Worm (Caenorhabditis elegans) whole organism, L4 larva: ENCODE data around the gene T25B9.4.

Source experiments
- ama-1 ChIP-seq: fragments of 150-350 bp; optimal IDR thresholded peaks from 2 replicates; lab custom pipeline; 2014; ENCODE audit warnings: inconsistent platforms, mixed read lengths
- daf-16 ChIP-seq, 3 experiments: sonication (generic microtip); optimal IDR thresholded peaks; 2 replicates each; lab custom pipeline; 2016 to 2017; ENCODE audit warnings: missing genetic modification characterization in 3 of 3, missing genetic modification reagents in 3 of 3, mild to moderate bottlenecking in 2 of 3, missing compliant biosample characterization in 2 of 3, missing biosample characterization in 1 of 3, moderate library complexity in 1 of 3
- gei-8 ChIP-seq: fragments of 200-800 bp; sonication (Bioruptor generic); optimal IDR thresholded peaks from 2 replicates; lab custom pipeline; 2018; ENCODE audit warnings: mild to moderate bottlenecking, missing genetic modification characterization, missing compliant biosample characterization
- mes-2 ChIP-seq: sonication (generic microtip); optimal IDR thresholded peaks from 2 replicates; lab custom pipeline; 2016; ENCODE audit warnings: missing genotype, mild to moderate bottlenecking, missing genetic modification characterization, missing compliant biosample characterization; ENCODE audit not compliant: poor library complexity, severe bottlenecking
- mxl-3 ChIP-seq: fragments of 200-800 bp; sonication (Bioruptor generic); optimal IDR thresholded peaks from 2 replicates; lab custom pipeline; 2018; ENCODE audit warnings: mild to moderate bottlenecking, missing genetic modification characterization, missing compliant biosample characterization
- unc-62 ChIP-seq, 3 experiments: fragments of 150-350 bp in 1 of 3; sonication (generic microtip); optimal IDR thresholded peaks in 2 of 3; peaks in 1 of 3; 1 replicate in 1 of 3; 2 replicates in 2 of 3; lab custom pipeline; 2014 to 2017; ENCODE audit warnings: missing biosample characterization in 3 of 3, missing genetic modification characterization in 3 of 3, missing genetic modification reagents in 3 of 3, missing genotype in 1 of 3

DNA sequence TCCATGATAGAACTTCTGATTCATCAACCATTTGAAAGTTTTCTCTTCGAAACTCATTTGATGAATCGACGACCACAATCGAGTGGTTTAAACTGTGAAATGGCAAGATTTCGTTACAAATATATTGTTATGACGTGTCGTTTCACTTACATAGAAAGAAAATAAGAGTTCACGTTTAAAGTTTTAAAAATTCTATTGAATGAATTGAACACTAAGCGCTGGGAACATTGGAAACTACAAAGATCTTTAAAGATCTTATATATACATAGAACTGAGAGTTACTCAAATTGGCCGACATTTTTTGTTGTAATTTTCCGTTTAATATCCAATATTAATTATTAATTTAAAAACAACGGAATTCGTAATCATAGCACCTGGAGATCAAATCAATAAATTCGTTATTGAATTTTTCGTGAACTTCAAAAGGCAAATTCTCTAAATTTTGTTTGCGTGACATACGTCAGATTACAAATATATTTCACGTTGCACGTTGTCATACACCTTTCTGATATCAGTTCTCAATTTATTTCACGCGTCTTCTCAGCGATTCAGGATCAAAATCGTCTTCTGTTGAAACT lies at the start of gene T25B9.4, which contains the start of gene T25B9.6:
- TF ChIP-seq daf-16 (GFP tag; optimal IDR thresholded peaks at IDR 0.05; lab: Kevin White, UChicago) (no peak), daf-16 (tag; optimal IDR thresholded peaks at IDR 0.05; lab: Kevin White, UChicago) (no peak), unc-62 (GFP tag; optimal IDR thresholded peaks at IDR 0.05 in 1 of 2; lab: Kevin White, UChicago) (no peak), unc-62 (tag; optimal IDR thresholded peaks at IDR 0.05; lab: Kevin White, UChicago) (no peak), ama-1 (lab: Kevin White, UChicago) (no peak), mxl-3 (GFP tag; lab: Kevin White, UChicago) (no peak), mes-2 (tag; lab: Kevin White, UChicago) (no peak), gei-8 (no peak)
